Worm (Caenorhabditis elegans): ENCODE data around the gene glb-9.
A peak's percentile ranks its signal among the peaks of the same experiment; 100 is the strongest.

The glb-9 gene

DNA sequence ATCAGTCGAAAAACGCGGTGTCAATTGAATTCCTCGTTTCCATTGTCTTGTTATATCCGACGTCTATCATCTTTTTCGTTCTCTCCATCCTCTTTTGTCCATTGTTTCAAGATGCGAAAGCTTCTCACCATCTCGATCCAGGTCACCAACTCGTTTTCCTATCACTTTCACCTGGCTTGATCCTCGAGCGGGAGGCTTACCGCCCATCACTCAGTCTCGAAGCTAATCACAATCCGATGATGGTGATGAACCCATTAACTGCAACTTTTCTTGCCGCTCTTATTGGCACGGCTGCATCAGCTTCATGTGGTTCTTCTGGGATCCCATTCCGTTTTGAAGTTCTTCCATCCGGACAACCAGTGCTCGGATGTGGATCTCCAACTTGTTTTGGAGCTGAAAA is 11.8 kb upstream of the glb-9 start, which contains the start of gene wrt-1:
Gene wrt-1 (plus strand): TSS at position 53 of the 400 bp plus-strand sequence.
- TF ChIP-seq flt-1 (GFP tag; IDR thresholded peaks at IDR 0.05) (no peak), klf-2 (GFP tag; conservative IDR thresholded peaks at IDR 0.05) (no peak), ref-1 (GFP tag; conservative IDR thresholded peaks at IDR 0.05) (no peak), T22C8.4 (GFP tag; IDR thresholded peaks at IDR 0.05) (no peak), med-1 (GFP tag; optimal IDR thresholded peaks at IDR 0.05; ENCODE audit: insufficient read depth) (no peak), ztf-29 (GFP tag; IDR thresholded peaks at IDR 0.05) (no peak), ztf-23 (GFP tag; IDR thresholded peaks at IDR 0.05) (no peak), tab-1 (GFP tag; IDR thresholded peaks at IDR 0.05) (no peak), cog-1 (tag; optimal IDR thresholded peaks at IDR 0.05) (no peak)

DNA sequence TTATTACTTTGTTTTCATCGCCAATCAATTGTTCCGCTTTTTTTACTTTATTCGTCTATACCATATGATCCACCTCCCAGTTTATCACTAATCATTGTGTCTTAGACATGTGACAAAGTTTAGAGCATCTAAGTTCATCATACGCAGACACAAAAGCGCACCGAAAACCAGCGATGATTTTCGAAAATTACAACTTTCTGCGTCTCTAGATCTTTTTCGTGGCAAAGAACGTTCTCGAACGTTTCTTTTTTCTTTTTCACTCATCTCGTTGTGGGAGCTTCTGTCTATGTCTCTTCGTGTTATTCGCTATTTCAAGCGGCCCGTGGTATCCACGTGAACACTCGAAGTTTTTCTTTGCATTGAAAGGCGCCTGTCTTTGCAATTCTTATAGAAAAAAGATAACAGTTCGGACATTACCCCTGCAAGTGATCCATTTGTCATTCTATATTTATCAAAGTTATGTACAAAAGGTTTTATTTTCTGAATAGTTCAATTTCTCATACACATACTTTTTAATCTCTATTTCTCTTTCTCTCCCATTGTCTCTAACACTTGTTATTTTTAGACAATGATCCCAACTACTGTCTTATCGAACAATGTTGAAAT is 10.1 kb upstream of the glb-9 start, which contains the start of gene ZK1290.5:
Gene ZK1290.5 (plus strand): TSS at position 566 of the 606 bp plus-strand sequence.
- TF ChIP-seq klf-2 (GFP tag; conservative IDR thresholded peaks at IDR 0.05), result no peak
- peak; percentile 5 for TF ChIP-seq cog-1 (tag; optimal IDR thresholded peaks at IDR 0.05)

DNA sequence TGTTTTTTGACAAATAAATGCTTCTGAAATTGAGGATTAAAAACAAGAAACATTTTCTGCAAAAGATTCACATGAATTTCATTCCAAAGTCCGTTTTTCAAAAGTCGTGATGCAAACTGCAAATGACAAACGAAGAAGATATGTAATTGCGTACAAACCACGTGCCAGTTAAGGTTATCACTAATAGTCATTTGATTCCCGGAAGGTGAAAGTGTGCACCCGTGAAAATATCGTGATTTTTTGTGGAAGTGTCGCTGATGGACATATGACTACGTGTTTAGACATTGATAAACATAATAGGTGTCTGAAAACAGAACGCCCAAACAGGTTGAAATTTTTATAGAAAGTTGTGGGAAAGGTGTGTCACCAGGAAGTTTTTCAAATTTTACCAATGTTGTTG is 9.1 kb upstream of the glb-9 start:
- TF ChIP-seq ztf-23 (GFP tag; IDR thresholded peaks at IDR 0.05) (no peak), T22C8.4 (GFP tag; IDR thresholded peaks at IDR 0.05) (no peak), klf-2 (GFP tag; conservative IDR thresholded peaks at IDR 0.05) (no peak), flt-1 (GFP tag; IDR thresholded peaks at IDR 0.05) (no peak), cog-1 (tag; optimal IDR thresholded peaks at IDR 0.05) (no peak), tab-1 (GFP tag; IDR thresholded peaks at IDR 0.05) (no peak), ztf-29 (GFP tag; IDR thresholded peaks at IDR 0.05) (no peak), ref-1 (GFP tag; conservative IDR thresholded peaks at IDR 0.05) (no peak), med-1 (GFP tag; optimal IDR thresholded peaks at IDR 0.05; ENCODE audit: insufficient read depth) (no peak)

DNA sequence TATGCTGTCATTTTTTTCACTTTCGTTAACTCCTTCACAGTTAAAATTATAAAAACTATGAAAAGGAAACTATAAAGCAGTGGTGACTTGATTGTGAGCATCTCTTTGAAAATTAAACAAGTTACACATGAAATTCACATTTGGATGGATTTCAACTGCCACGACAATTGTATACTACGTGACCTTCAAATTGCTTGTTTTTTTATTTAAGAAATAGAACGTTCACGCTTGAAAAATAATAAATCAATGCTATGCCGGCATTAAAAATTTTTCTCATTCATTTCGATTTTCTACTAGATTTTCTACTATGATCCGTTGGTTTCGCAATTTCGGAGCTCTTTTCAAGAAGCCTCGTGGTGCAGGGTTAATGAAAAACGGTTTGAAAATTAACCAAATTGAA is 6.3 kb upstream of the glb-9 start, which contains the start of the genes ZK1290.7 and rnh-1.1:
Gene ZK1290.7 (minus strand): TSS at position 101 of the 400 bp plus-strand sequence.
Gene rnh-1.1 (plus strand): TSS at position 281 of the 400 bp plus-strand sequence.
- TF ChIP-seq flt-1 (GFP tag; IDR thresholded peaks at IDR 0.05) (no peak), klf-2 (GFP tag; conservative IDR thresholded peaks at IDR 0.05) (no peak), tab-1 (GFP tag; IDR thresholded peaks at IDR 0.05) (no peak), cog-1 (tag; optimal IDR thresholded peaks at IDR 0.05) (no peak), med-1 (GFP tag; optimal IDR thresholded peaks at IDR 0.05; ENCODE audit: insufficient read depth) (no peak), T22C8.4 (GFP tag; IDR thresholded peaks at IDR 0.05) (no peak), ztf-23 (GFP tag; IDR thresholded peaks at IDR 0.05) (no peak), ref-1 (GFP tag; conservative IDR thresholded peaks at IDR 0.05) (no peak), ztf-29 (GFP tag; IDR thresholded peaks at IDR 0.05) (no peak)

DNA sequence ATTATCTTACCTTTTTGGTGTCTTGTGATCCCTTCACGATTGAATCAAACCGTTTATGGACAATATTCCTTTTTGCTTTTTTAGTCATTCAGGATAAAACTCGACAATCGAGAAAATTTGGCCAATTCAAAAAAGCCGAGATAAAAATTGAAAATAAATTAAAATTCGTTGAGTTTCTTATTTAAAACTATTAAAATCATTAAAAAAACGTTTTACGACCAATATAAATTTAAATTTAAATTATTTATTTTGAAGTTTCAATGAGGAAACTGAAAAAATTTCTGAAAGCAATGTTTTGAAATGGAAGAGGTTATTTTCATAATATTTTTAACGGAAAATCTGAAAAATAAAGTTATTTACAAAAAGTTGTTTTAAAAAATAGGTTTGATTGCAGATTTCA is 4.2 kb upstream of the glb-9 start, which contains the start of gene ZK1290.15:
Gene ZK1290.15 (plus strand): TSS at position 301 of the 400 bp plus-strand sequence.
- no peak for TF ChIP-seq med-1 (GFP tag; optimal IDR thresholded peaks at IDR 0.05; ENCODE audit: insufficient read depth)
- no peak for TF ChIP-seq ztf-23 (GFP tag; IDR thresholded peaks at IDR 0.05)
- no peak for TF ChIP-seq flt-1 (GFP tag; IDR thresholded peaks at IDR 0.05)
- no peak for TF ChIP-seq klf-2 (GFP tag; conservative IDR thresholded peaks at IDR 0.05)
- no peak for TF ChIP-seq T22C8.4 (GFP tag; IDR thresholded peaks at IDR 0.05)
- no peak for TF ChIP-seq ztf-29 (GFP tag; IDR thresholded peaks at IDR 0.05)
- TF ChIP-seq ref-1 (GFP tag; conservative IDR thresholded peaks at IDR 0.05), result no peak
- TF ChIP-seq tab-1 (GFP tag; IDR thresholded peaks at IDR 0.05), result no peak
- TF ChIP-seq cog-1 (tag; optimal IDR thresholded peaks at IDR 0.05), result no peak

DNA sequence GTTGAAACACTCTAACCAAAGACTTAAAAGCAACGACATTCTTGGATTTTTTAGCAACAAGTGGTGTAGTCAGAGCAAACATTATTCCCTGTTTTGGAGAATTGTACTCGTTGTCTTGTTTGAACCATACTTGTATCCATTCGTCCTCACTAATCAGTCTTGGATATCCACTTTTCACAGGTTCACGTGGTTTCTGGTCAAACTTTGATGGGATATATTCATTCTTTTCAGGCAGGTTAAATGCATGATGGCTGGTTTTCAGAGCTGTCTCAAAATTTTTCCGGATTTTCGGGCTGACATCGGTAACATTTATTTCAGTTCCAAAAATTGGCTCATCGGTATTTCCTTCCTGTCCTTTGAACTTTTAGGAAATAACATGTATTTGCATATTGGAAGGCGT is 2.3 kb upstream of the glb-9 start:
- TF ChIP-seq T22C8.4 (GFP tag; IDR thresholded peaks at IDR 0.05) (no peak), ref-1 (GFP tag; conservative IDR thresholded peaks at IDR 0.05) (no peak), med-1 (GFP tag; optimal IDR thresholded peaks at IDR 0.05; ENCODE audit: insufficient read depth) (no peak), tab-1 (GFP tag; IDR thresholded peaks at IDR 0.05) (no peak), klf-2 (GFP tag; conservative IDR thresholded peaks at IDR 0.05) (no peak)

DNA sequence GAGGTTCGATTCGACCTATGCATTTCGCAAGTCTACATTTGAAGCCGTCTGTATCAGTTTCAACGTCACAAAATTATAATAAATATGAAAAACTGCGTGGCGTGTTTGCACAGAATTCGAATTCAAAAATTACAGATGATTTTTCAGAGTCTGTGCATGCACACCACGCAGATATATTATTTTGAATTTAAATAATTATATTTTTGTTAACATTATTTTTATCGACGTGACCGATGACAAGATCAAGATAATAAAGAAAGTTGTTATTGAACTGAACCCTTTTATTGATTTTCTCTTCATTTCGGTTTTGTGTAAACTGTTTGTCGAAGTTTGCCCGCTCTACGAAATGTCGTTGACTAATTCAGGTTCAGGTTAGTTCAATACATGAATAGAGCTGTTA is 14.1 kb downstream of the glb-9 start, which contains the start of gene C28F5.1:
Gene C28F5.1 (plus strand): TSS at position 301 of the 400 bp plus-strand sequence.
- no peak for TF ChIP-seq ztf-29 (GFP tag; IDR thresholded peaks at IDR 0.05)
- TF ChIP-seq ref-1 (GFP tag; conservative IDR thresholded peaks at IDR 0.05), result no peak
- no peak for TF ChIP-seq ztf-23 (GFP tag; IDR thresholded peaks at IDR 0.05)
- TF ChIP-seq T22C8.4 (GFP tag; IDR thresholded peaks at IDR 0.05), result no peak
- no peak for TF ChIP-seq med-1 (GFP tag; optimal IDR thresholded peaks at IDR 0.05; ENCODE audit: insufficient read depth)
- no peak for TF ChIP-seq tab-1 (GFP tag; IDR thresholded peaks at IDR 0.05)
- no peak for TF ChIP-seq klf-2 (GFP tag; conservative IDR thresholded peaks at IDR 0.05)
- TF ChIP-seq cog-1 (tag; optimal IDR thresholded peaks at IDR 0.05), result no peak
- no peak for TF ChIP-seq flt-1 (GFP tag; IDR thresholded peaks at IDR 0.05)

DNA sequence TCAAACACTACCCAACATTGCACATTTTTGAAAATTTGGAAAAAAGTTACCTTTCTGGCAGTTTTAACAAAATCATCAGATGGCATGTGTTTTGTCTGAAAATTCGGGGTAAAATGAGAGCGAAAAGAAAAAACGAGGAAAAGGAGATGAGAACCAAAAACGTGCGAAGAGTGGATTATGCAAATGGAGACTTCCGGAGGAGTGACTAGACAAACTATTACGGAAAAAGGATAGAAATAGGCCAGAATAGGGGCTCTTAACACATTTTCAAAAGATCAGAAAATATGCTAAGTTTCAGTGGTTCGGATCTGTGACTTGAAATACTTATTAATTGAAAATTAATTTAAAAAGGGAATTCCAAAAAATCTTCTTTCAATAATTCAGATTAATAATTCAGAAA is 19.7 kb downstream of the glb-9 start, which contains the start of gene srab-14:
Gene srab-14 (minus strand): TSS at position 101 of the 400 bp plus-strand sequence.
- TF ChIP-seq tab-1 (GFP tag; IDR thresholded peaks at IDR 0.05) (no peak), cog-1 (tag; optimal IDR thresholded peaks at IDR 0.05) (no peak), T22C8.4 (GFP tag; IDR thresholded peaks at IDR 0.05) (no peak), klf-2 (GFP tag; conservative IDR thresholded peaks at IDR 0.05) (no peak), med-1 (GFP tag; optimal IDR thresholded peaks at IDR 0.05; ENCODE audit: insufficient read depth) (no peak), ref-1 (GFP tag; conservative IDR thresholded peaks at IDR 0.05) (no peak), ztf-23 (GFP tag; IDR thresholded peaks at IDR 0.05) (no peak), ztf-29 (GFP tag; IDR thresholded peaks at IDR 0.05) (no peak), flt-1 (GFP tag; IDR thresholded peaks at IDR 0.05) (no peak)

DNA sequence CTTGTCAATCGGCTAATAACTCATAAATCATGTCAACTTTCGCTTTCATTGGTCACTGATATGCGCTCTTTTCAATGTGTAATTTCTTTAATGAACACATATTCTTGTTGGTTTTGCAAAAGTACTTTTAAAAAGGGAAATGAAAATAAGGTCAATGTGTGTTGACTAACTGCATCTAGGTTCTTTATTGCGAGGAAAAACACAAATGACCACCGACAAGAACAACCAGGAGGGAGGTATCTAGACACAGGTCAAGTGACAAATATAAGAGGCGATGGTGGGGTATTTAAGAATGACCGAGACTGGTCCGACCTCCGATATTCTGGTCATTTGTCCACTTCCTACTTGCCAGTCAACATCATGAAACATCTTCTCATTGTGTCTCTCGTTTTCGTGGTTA is 23.1 kb downstream of the glb-9 start, which contains the start of gene spi-1:
Gene spi-1 (plus strand): TSS at position 178 of the 400 bp plus-strand sequence.
- TF ChIP-seq ztf-29 (GFP tag; IDR thresholded peaks at IDR 0.05) (no peak), T22C8.4 (GFP tag; IDR thresholded peaks at IDR 0.05) (no peak), klf-2 (GFP tag; conservative IDR thresholded peaks at IDR 0.05) (no peak), flt-1 (GFP tag; IDR thresholded peaks at IDR 0.05) (no peak), ztf-23 (GFP tag; IDR thresholded peaks at IDR 0.05) (no peak), ref-1 (GFP tag; conservative IDR thresholded peaks at IDR 0.05) (no peak), cog-1 (tag; optimal IDR thresholded peaks at IDR 0.05) (no peak), tab-1 (GFP tag; IDR thresholded peaks at IDR 0.05) (no peak), med-1 (GFP tag; optimal IDR thresholded peaks at IDR 0.05; ENCODE audit: insufficient read depth) (no peak)
